Fruit fly (Drosophila melanogaster) whole organism, pupa: ENCODE data around the gene CG31515.

ENCODE experiments used
- CG10348 ChIP-seq: fragments of 200-800 bp; sonication (Bioruptor generic); IDR thresholded peaks from 2 replicates; pipeline ENCODE4 v1.3.6; 2022; ENCODE audit warnings: missing biosample characterization, missing genetic modification characterization
- CG12605 ChIP-seq: fragments of 200-800 bp; sonication (Bioruptor generic); IDR thresholded peaks from 2 replicates; pipeline ENCODE4 v1.3.6; 2022; ENCODE audit warnings: missing biosample characterization, missing genetic modification characterization
- CG13204 ChIP-seq: fragments of 200-800 bp; sonication (Bioruptor generic); optimal IDR thresholded peaks from 2 replicates; lab custom pipeline; 2018; ENCODE audit warnings: missing biosample characterization, mild to moderate bottlenecking, missing genetic modification characterization, moderate library complexity
- CG14655 ChIP-seq: fragments of 200-800 bp; sonication (Bioruptor generic); optimal IDR thresholded peaks from 3 replicates; lab custom pipeline; 2017; ENCODE audit warnings: mild to moderate bottlenecking, missing biosample characterization, missing genetic modification reagents, missing genetic modification characterization
- CG15710 ChIP-seq: fragments of 200-800 bp; sonication (Bioruptor generic); optimal IDR thresholded peaks from 2 replicates; lab custom pipeline; 2018; ENCODE audit warnings: missing biosample characterization, mild to moderate bottlenecking, missing genetic modification characterization, moderate library complexity
- CG17806 ChIP-seq: fragments of 200-800 bp; sonication (Bioruptor generic); optimal IDR thresholded peaks from 2 replicates; lab custom pipeline; 2018; ENCODE audit warnings: missing biosample characterization, mild to moderate bottlenecking, missing genetic modification characterization, moderate library complexity
- CG32121 ChIP-seq: fragments of 200-800 bp; sonication (Bioruptor generic); IDR thresholded peaks from 2 replicates; pipeline ENCODE4 v1.3.6; 2022; ENCODE audit warnings: missing biosample characterization, missing genetic modification characterization
- CG34367 ChIP-seq: fragments of 200-800 bp; sonication (Bioruptor generic); optimal IDR thresholded peaks from 2 replicates; lab custom pipeline; 2018; ENCODE audit warnings: missing biosample characterization, mild to moderate bottlenecking, missing genetic modification characterization
- CG4496 ChIP-seq: fragments of 200-800 bp; sonication (Bioruptor generic); IDR thresholded peaks from 3 replicates; pipeline ENCODE4 v1.3.6; 2022; ENCODE audit warnings: missing biosample characterization, missing genetic modification characterization
- CG8159 ChIP-seq: fragments of 200-800 bp; sonication (Bioruptor generic); optimal IDR thresholded peaks from 3 replicates; lab custom pipeline; 2018; ENCODE audit warnings: missing biosample characterization, mild to moderate bottlenecking, missing genetic modification characterization, moderate library complexity
- CG8301 ChIP-seq: fragments of 200-800 bp; sonication (Bioruptor generic); optimal IDR thresholded peaks from 2 replicates; lab custom pipeline; 2018; ENCODE audit warnings: missing biosample characterization, mild to moderate bottlenecking, missing genetic modification characterization
- CG9948 ChIP-seq: fragments of 200-800 bp; sonication (Bioruptor generic); optimal IDR thresholded peaks from 2 replicates; lab custom pipeline; 2018; ENCODE audit warnings: missing biosample characterization, mild to moderate bottlenecking, missing genetic modification characterization, moderate library complexity
- D1 ChIP-seq: fragments of 200-800 bp; sonication (Bioruptor generic); optimal IDR thresholded peaks from 2 replicates; lab custom pipeline; 2018; ENCODE audit warnings: missing biosample characterization, mild to moderate bottlenecking, missing genetic modification characterization, moderate library complexity
- EcR ChIP-seq: fragments of 200-800 bp; sonication (Bioruptor generic); optimal IDR thresholded peaks from 3 replicates; lab custom pipeline; 2019; ENCODE audit warnings: missing biosample characterization, missing genetic modification characterization, mild to moderate bottlenecking, moderate library complexity, missing genetic modification reagents
- Ets98B ChIP-seq: fragments of 200-800 bp; sonication (Bioruptor generic); IDR thresholded peaks from 2 replicates; pipeline ENCODE4 v1.3.6; 2022; ENCODE audit warnings: missing biosample characterization, missing genetic modification characterization
- Pif1A ChIP-seq: fragments of 200-800 bp; sonication (Bioruptor generic); optimal IDR thresholded peaks from 3 replicates; lab custom pipeline; 2016; ENCODE audit warnings: missing biosample characterization, missing genetic modification characterization
- Pif1B ChIP-seq: fragments of 200-800 bp; sonication (Bioruptor generic); optimal IDR thresholded peaks from 3 replicates; lab custom pipeline; 2016; ENCODE audit warnings: missing biosample characterization, missing genetic modification characterization
- Snoo ChIP-seq: fragments of 200-800 bp; sonication (Bioruptor generic); optimal IDR thresholded peaks from 3 replicates; lab custom pipeline; 2017; ENCODE audit warnings: missing biosample characterization, mild to moderate bottlenecking, missing genetic modification characterization, inconsistent platforms
- fd96Ca ChIP-seq: fragments of 200-800 bp; sonication (Bioruptor generic); IDR thresholded peaks from 3 replicates; pipeline ENCODE4 v1.3.6; 2022; ENCODE audit warnings: missing biosample characterization, missing genetic modification characterization
- gl ChIP-seq: fragments of 200-800 bp; sonication (Bioruptor generic); optimal IDR thresholded peaks from 2 replicates; lab custom pipeline; 2018; ENCODE audit warnings: missing biosample characterization, mild to moderate bottlenecking, missing genetic modification characterization
- rn ChIP-seq: fragments of 200-800 bp; sonication (Bioruptor generic); IDR thresholded peaks from 2 replicates; pipeline ENCODE4 v1.3.6; 2022; ENCODE audit warnings: missing biosample characterization, missing genetic modification characterization

The CG31515 gene

dm6 chr3R:23383723-23384122 is 5.0 kb downstream of the CG31515 start:
- TF ChIP-seq rn (GFP tag; lab: Robert Waterston, UW) (no peak), CG4496 (GFP tag; lab: Robert Waterston, UW) (0 out of 3 replicates have a peak, but pooled peaks have one; percentile 38), Pif1A (GFP tag; lab: Kevin White, UChicago) (no peak), EcR (GFP tag; lab: Kevin White, UChicago) (no peak), CG8301 (tag; lab: Kevin White, UChicago) (no peak)

- TF ChIP-seq CG9948 (tag; lab: Kevin White, UChicago) (no peak), CG13204 (no peak), fd96Ca (0 out of 3 replicates have a peak, but pooled peaks have one; percentile 28), CG8301 (tag; lab: Kevin White, UChicago) (no peak)
These were observed 11.4 kb downstream of the CG31515 start for dm6 chr3R:23377288-23377687.

dm6 chr3R:23374290-23374689 is 14.4 kb downstream of the CG31515 start:
- TF ChIP-seq CG34367 (tag; lab: Kevin White, UChicago), result no peak
- peak; percentile 10 for TF ChIP-seq CG15710
- peak; percentile 46 for TF ChIP-seq gl (tag; lab: Kevin White, UChicago)
- TF ChIP-seq Snoo (tag; lab: Kevin White, UChicago), result peak; percentile 57
- peak; percentile 51 for TF ChIP-seq rn (GFP tag; lab: Robert Waterston, UW)
- TF ChIP-seq CG13204, result peak; percentile 23
- TF ChIP-seq CG4496 (GFP tag; lab: Robert Waterston, UW), result peak; percentile 87
- no peak for TF ChIP-seq CG9948 (tag; lab: Kevin White, UChicago)
- TF ChIP-seq EcR (GFP tag; lab: Kevin White, UChicago), result no peak
- TF ChIP-seq CG8159, result peak; percentile 22
- TF ChIP-seq Pif1B (GFP tag; lab: Kevin White, UChicago), result peak; percentile 51
- peak; percentile 19 for TF ChIP-seq CG8301 (tag; lab: Kevin White, UChicago)
- TF ChIP-seq fd96Ca, result peak; percentile 74; the same call in 2 of the 3 replicates
- TF ChIP-seq CG32121 (GFP tag; lab: Robert Waterston, UW), result peak; percentile 89
- TF ChIP-seq Pif1A (GFP tag; lab: Kevin White, UChicago), result peak; percentile 76
- peak; percentile 30 for TF ChIP-seq CG14655
- no peak for TF ChIP-seq D1 (tag; lab: Kevin White, UChicago)
- TF ChIP-seq CG10348 (GFP tag; lab: Robert Waterston, UW), result no peak
- TF ChIP-seq Ets98B (GFP tag; lab: Robert Waterston, UW), result peak; percentile 84
- peak; percentile 20 for TF ChIP-seq CG17806 (tag; lab: Kevin White, UChicago)
- peak; percentile 81 for TF ChIP-seq CG12605 (GFP tag; lab: Robert Waterston, UW)

dm6 chr3R:23373403-23373802 is 15.3 kb downstream of the CG31515 start, which contains the start of gene CG42828:
Gene CG42828, plus strand, starts transcription at chr3R:23373703.
- no peak for TF ChIP-seq CG4496 (GFP tag; lab: Robert Waterston, UW)
- TF ChIP-seq CG10348 (GFP tag; lab: Robert Waterston, UW), result no peak
- TF ChIP-seq CG8159, result no peak

dm6 chr3R:23372624-23373023 is 16.1 kb downstream of the CG31515 start, which contains the start of gene CG42827:
Gene CG42827, plus strand, starts transcription at chr3R:23372924.
- TF ChIP-seq CG34367 (tag; lab: Kevin White, UChicago) (no peak), CG8301 (tag; lab: Kevin White, UChicago) (no peak), CG9948 (tag; lab: Kevin White, UChicago) (no peak), CG4496 (GFP tag; lab: Robert Waterston, UW) (no peak), CG13204 (no peak), fd96Ca (no peak), Snoo (tag; lab: Kevin White, UChicago) (no peak), CG32121 (GFP tag; lab: Robert Waterston, UW) (no peak), D1 (tag; lab: Kevin White, UChicago) (no peak), CG14655 (no peak), CG15710 (no peak), CG10348 (GFP tag; lab: Robert Waterston, UW) (no peak)

- TF ChIP-seq Pif1A (GFP tag; lab: Kevin White, UChicago) (peak; percentile 43), Ets98B (GFP tag; lab: Robert Waterston, UW) (no peak), D1 (tag; lab: Kevin White, UChicago) (no peak), CG10348 (GFP tag; lab: Robert Waterston, UW) (no peak), CG15710 (peak; percentile 11), CG17806 (tag; lab: Kevin White, UChicago) (no peak), rn (GFP tag; lab: Robert Waterston, UW) (no peak), CG12605 (GFP tag; lab: Robert Waterston, UW) (no peak), CG13204 (no peak), CG8159 (peak; percentile 8), Pif1B (GFP tag; lab: Kevin White, UChicago) (peak; percentile 7), CG34367 (tag; lab: Kevin White, UChicago) (peak; percentile 10), Snoo (tag; lab: Kevin White, UChicago) (no peak), gl (tag; lab: Kevin White, UChicago) (no peak), fd96Ca (0 out of 3 replicates have a peak, but pooled peaks have one; percentile 39), CG4496 (GFP tag; lab: Robert Waterston, UW) (no peak), CG32121 (GFP tag; lab: Robert Waterston, UW) (no peak), CG9948 (tag; lab: Kevin White, UChicago) (peak; percentile 25), CG14655 (peak; percentile 60), EcR (GFP tag; lab: Kevin White, UChicago) (no peak), CG8301 (tag; lab: Kevin White, UChicago) (peak; percentile 44)
- TF ChIP-seq, all 21 proteins: peak for 9
These were observed 20.5 kb downstream of the CG31515 start for dm6 chr3R:23368235-23368634.
